Fruit fly (Drosophila melanogaster) whole organism, prepupa: ENCODE data around the gene hyx.

Experiments used
- CG10631 ChIP-seq: fragments of 200-800 bp; sonication (Bioruptor generic); optimal IDR thresholded peaks from 2 replicates; lab custom pipeline; 2016; ENCODE audit warnings: missing biosample characterization, missing genetic modification characterization
- CG10669 ChIP-seq: fragments of 200-800 bp; sonication (Bioruptor generic); optimal IDR thresholded peaks from 3 replicates; lab custom pipeline; 2018; ENCODE audit warnings: missing biosample characterization, mild to moderate bottlenecking, missing genetic modification characterization, moderate library complexity
- CG11294 ChIP-seq: fragments of 200-800 bp; sonication (Bioruptor generic); IDR thresholded peaks from 2 replicates; pipeline ENCODE4 v1.3.6; 2022; ENCODE audit warnings: missing biosample characterization, missing genetic modification characterization
- CG11762 ChIP-seq: fragments of 200-800 bp; sonication (Bioruptor generic); optimal IDR thresholded peaks from 3 replicates; lab custom pipeline; 2016; ENCODE audit warnings: missing biosample characterization, missing genetic modification characterization; ENCODE audit not compliant: insufficient read depth
- CG11902 ChIP-seq: fragments of 200-800 bp; sonication (Bioruptor generic); optimal IDR thresholded peaks from 3 replicates; lab custom pipeline; 2016; ENCODE audit warnings: missing biosample characterization, missing genetic modification characterization
- CG1621 ChIP-seq: fragments of 200-800 bp; sonication (Bioruptor generic); optimal IDR thresholded peaks from 3 replicates; lab custom pipeline; 2018; ENCODE audit warnings: missing biosample characterization, mild to moderate bottlenecking, missing genetic modification characterization
- CG16779 ChIP-seq: fragments of 200-800 bp; sonication (Bioruptor generic); optimal IDR thresholded peaks from 3 replicates; lab custom pipeline; 2017; ENCODE audit warnings: missing biosample characterization, mild to moderate bottlenecking, missing genetic modification characterization
- CG3032 ChIP-seq: fragments of 200-800 bp; optimal IDR thresholded peaks from 2 replicates; lab custom pipeline; 2019; ENCODE audit warnings: missing biosample characterization, mild to moderate bottlenecking, missing genetic modification characterization, moderate library complexity
- CG31627 ChIP-seq: fragments of 200-800 bp; sonication (Bioruptor generic); optimal IDR thresholded peaks from 3 replicates; lab custom pipeline; 2016; ENCODE audit warnings: missing biosample characterization, missing genetic modification characterization
- CG32006 ChIP-seq: fragments of 200-800 bp; sonication (Bioruptor generic); optimal IDR thresholded peaks from 3 replicates; lab custom pipeline; 2017; ENCODE audit warnings: missing biosample characterization, mild to moderate bottlenecking, missing genetic modification characterization
- CG4318 ChIP-seq: fragments of 200-800 bp; sonication (Bioruptor generic); optimal IDR thresholded peaks from 3 replicates; lab custom pipeline; 2017; ENCODE audit warnings: missing biosample characterization, mild to moderate bottlenecking, missing genetic modification characterization
- CG6163 ChIP-seq: fragments of 200-800 bp; sonication (Bioruptor generic); IDR thresholded peaks from 3 replicates; pipeline ENCODE4 v1.3.6; 2022; ENCODE audit warnings: missing biosample characterization, missing genetic modification characterization
- CG6276 ChIP-seq: fragments of 200-800 bp; sonication (Bioruptor generic); optimal IDR thresholded peaks from 2 replicates; lab custom pipeline; 2017; ENCODE audit warnings: missing biosample characterization, mild to moderate bottlenecking, missing genetic modification characterization
- CG6792 ChIP-seq: fragments of 200-800 bp; sonication (Bioruptor generic); optimal IDR thresholded peaks from 3 replicates; lab custom pipeline; 2016; ENCODE audit warnings: missing biosample characterization, missing genetic modification characterization
- CG6854 ChIP-seq: fragments of 200-800 bp; sonication (Bioruptor generic); optimal IDR thresholded peaks from 2 replicates; lab custom pipeline; 2017; ENCODE audit warnings: missing biosample characterization, mild to moderate bottlenecking, missing genetic modification characterization
- CG7368 ChIP-seq: fragments of 200-800 bp; sonication (Bioruptor generic); optimal IDR thresholded peaks from 3 replicates; lab custom pipeline; 2016; ENCODE audit warnings: missing biosample characterization, missing genetic modification characterization
- CG8119 ChIP-seq: fragments of 200-800 bp; sonication (Bioruptor generic); IDR thresholded peaks from 3 replicates; pipeline ENCODE4 v1.3.6; 2022; ENCODE audit warnings: missing biosample characterization, missing genetic modification characterization
- CG8319 ChIP-seq: fragments of 200-800 bp; sonication (Bioruptor generic); optimal IDR thresholded peaks from 3 replicates; lab custom pipeline; 2016; ENCODE audit warnings: missing biosample characterization, missing genetic modification characterization
- CG8632 ChIP-seq: fragments of 200-800 bp; sonication (Bioruptor generic); optimal IDR thresholded peaks from 3 replicates; lab custom pipeline; 2016; ENCODE audit warnings: missing biosample characterization, missing genetic modification characterization
- CG9139 ChIP-seq: fragments of 200-800 bp; sonication (Bioruptor generic); optimal IDR thresholded peaks from 3 replicates; lab custom pipeline; 2017; ENCODE audit warnings: missing biosample characterization, mild to moderate bottlenecking, missing genetic modification characterization
- Eip75B ChIP-seq: fragments of 200-800 bp; sonication (Bioruptor generic); optimal IDR thresholded peaks from 3 replicates; lab custom pipeline; 2016; ENCODE audit warnings: missing biosample characterization, missing genetic modification characterization
- Eip78C ChIP-seq: fragments of 200-800 bp; sonication (Bioruptor generic); peaks from one replicate; lab custom pipeline; 2016; ENCODE audit warnings: missing biosample characterization, missing genetic modification characterization
- Eip93F ChIP-seq: fragments of 200-800 bp; sonication (Bioruptor generic); optimal IDR thresholded peaks from 2 replicates; lab custom pipeline; 2016; ENCODE audit warnings: missing biosample characterization, mild to moderate bottlenecking, missing genetic modification characterization
- Hr38 ChIP-seq: sonication (Bioruptor generic); optimal IDR thresholded peaks from 2 replicates; lab custom pipeline; 2016; ENCODE audit warnings: missing biosample characterization, missing genetic modification characterization
- Hr39 ChIP-seq: fragments of 200-800 bp; sonication (Bioruptor generic); optimal IDR thresholded peaks from 2 replicates; lab custom pipeline; 2016; ENCODE audit warnings: missing biosample characterization, missing genetic modification characterization
- Hr4 ChIP-seq: fragments of 200-800 bp; sonication (Bioruptor generic); optimal IDR thresholded peaks from 3 replicates; lab custom pipeline; 2016; ENCODE audit warnings: missing biosample characterization, missing genetic modification characterization
- Lpt ChIP-seq: fragments of 200-800 bp; sonication (Bioruptor generic); optimal IDR thresholded peaks from 3 replicates; lab custom pipeline; 2016; ENCODE audit warnings: missing biosample characterization, missing genetic modification characterization
- Met ChIP-seq: fragments of 200-800 bp; sonication (Bioruptor generic); optimal IDR thresholded peaks from 3 replicates; lab custom pipeline; 2016; ENCODE audit warnings: missing biosample characterization, missing genetic modification characterization
- OdsH ChIP-seq: fragments of 200-800 bp; sonication (Bioruptor generic); optimal IDR thresholded peaks from 3 replicates; lab custom pipeline; 2016; ENCODE audit warnings: missing biosample characterization, missing genetic modification characterization
- Sox14 ChIP-seq: fragments of 200-800 bp; sonication (Bioruptor generic); optimal IDR thresholded peaks from 3 replicates; lab custom pipeline; 2016; ENCODE audit warnings: missing biosample characterization, missing genetic modification characterization
- Sox15 ChIP-seq: fragments of 200-800 bp; sonication (Bioruptor generic); optimal IDR thresholded peaks from 3 replicates; lab custom pipeline; 2016; ENCODE audit warnings: missing biosample characterization, missing genetic modification characterization
- achi ChIP-seq: fragments of 200-800 bp; sonication (Bioruptor generic); optimal IDR thresholded peaks from 3 replicates; lab custom pipeline; 2016; ENCODE audit warnings: missing biosample characterization, missing genetic modification characterization
- acj6 ChIP-seq: fragments of 200-800 bp; sonication (Bioruptor generic); optimal IDR thresholded peaks from 3 replicates; lab custom pipeline; 2016; ENCODE audit warnings: missing biosample characterization, missing genetic modification characterization
- dac ChIP-seq: fragments of 200-800 bp; sonication (Bioruptor generic); optimal IDR thresholded peaks from 2 replicates; lab custom pipeline; 2017; ENCODE audit warnings: missing biosample characterization, mild to moderate bottlenecking, missing genetic modification characterization
- dsx ChIP-seq: fragments of 200-800 bp; optimal IDR thresholded peaks from 3 replicates; lab custom pipeline; 2019; ENCODE audit warnings: missing biosample characterization, mild to moderate bottlenecking, missing genetic modification characterization, moderate library complexity; ENCODE audit not compliant: poor library complexity, severe bottlenecking
- esn ChIP-seq: fragments of 200-800 bp; sonication (Bioruptor generic); optimal IDR thresholded peaks from 2 replicates; lab custom pipeline; 2016; ENCODE audit warnings: missing biosample characterization, mild to moderate bottlenecking, missing genetic modification characterization, moderate library complexity
- fd59A ChIP-seq: fragments of 200-800 bp; sonication (Bioruptor generic); optimal IDR thresholded peaks from 2 replicates; lab custom pipeline; 2017; ENCODE audit warnings: missing biosample characterization, mild to moderate bottlenecking, missing genetic modification characterization, missing genetic modification reagents
- fd85E ChIP-seq: fragments of 200-800 bp; sonication (Bioruptor generic); optimal IDR thresholded peaks from 3 replicates; lab custom pipeline; 2016; ENCODE audit warnings: missing biosample characterization, missing genetic modification characterization
- fkh ChIP-seq: fragments of 200-800 bp; sonication (Bioruptor generic); optimal IDR thresholded peaks from 3 replicates; lab custom pipeline; 2017; ENCODE audit warnings: missing biosample characterization, mild to moderate bottlenecking, missing genetic modification characterization, moderate library complexity
- lz ChIP-seq: fragments of 200-800 bp; sonication (Bioruptor generic); optimal IDR thresholded peaks from 3 replicates; lab custom pipeline; 2016; ENCODE audit warnings: missing biosample characterization, missing genetic modification characterization
- net ChIP-seq: fragments of 200-800 bp; sonication (Bioruptor generic); optimal IDR thresholded peaks from 3 replicates; lab custom pipeline; 2016; ENCODE audit warnings: missing biosample characterization, missing genetic modification characterization
- pdm3 ChIP-seq: fragments of 200-800 bp; sonication (Bioruptor generic); optimal IDR thresholded peaks from 3 replicates; lab custom pipeline; 2016; ENCODE audit warnings: missing biosample characterization, missing genetic modification characterization
- salr ChIP-seq, 2 experiments: fragments of 200-800 bp; sonication (Bioruptor generic); optimal IDR thresholded peaks; 3 replicates each; lab custom pipeline; 2016 to 2018; ENCODE audit warnings: missing biosample characterization in 2 of 2, missing genetic modification characterization in 2 of 2, mild to moderate bottlenecking in 1 of 2
- spab ChIP-seq: fragments of 200-800 bp; sonication (Bioruptor generic); optimal IDR thresholded peaks from 2 replicates; lab custom pipeline; 2017; ENCODE audit warnings: missing biosample characterization, mild to moderate bottlenecking, missing genetic modification characterization, missing genetic modification reagents
- svp ChIP-seq: fragments of 200-800 bp; sonication (Bioruptor generic); peaks from one replicate; lab custom pipeline; 2016; ENCODE audit warnings: missing biosample characterization, missing genetic modification characterization
- topi ChIP-seq: fragments of 200-800 bp; sonication (Bioruptor generic); optimal IDR thresholded peaks from 3 replicates; lab custom pipeline; 2016; ENCODE audit warnings: missing biosample characterization, missing genetic modification characterization
- vri ChIP-seq: fragments of 200-800 bp; sonication (Bioruptor generic); optimal IDR thresholded peaks from 3 replicates; lab custom pipeline; 2016; ENCODE audit warnings: missing biosample characterization, mild to moderate bottlenecking, missing genetic modification characterization

Gene hyx

DNA sequence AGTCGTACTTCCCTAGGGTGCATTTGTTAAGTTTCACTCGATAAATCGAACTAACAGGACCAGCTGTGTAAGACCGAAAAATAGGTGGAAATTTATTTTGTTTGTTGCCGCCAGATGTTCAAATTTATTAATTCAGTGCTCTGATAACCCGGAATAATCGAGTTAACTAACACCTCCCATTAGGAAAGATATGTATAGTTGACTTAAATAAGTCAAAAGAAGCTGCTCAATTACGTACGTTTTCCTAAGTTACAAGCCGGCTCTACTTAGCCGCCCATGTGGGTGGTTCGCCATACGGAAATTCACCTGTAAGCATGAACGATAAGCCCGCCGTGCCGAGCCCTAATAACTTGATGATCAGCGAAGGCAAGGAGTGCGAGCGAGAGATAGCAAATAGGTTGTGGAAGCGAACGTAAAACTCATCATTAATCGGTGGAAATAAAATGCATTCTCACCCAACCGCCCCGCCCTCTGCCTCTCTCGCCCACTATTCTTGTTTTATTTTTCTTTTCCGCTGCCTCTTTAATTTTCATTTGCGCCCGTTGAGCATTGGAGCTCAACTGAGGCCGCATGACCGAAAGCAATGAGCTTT lies 15.4 kb downstream of the hyx start (continued):
- TF ChIP-seq Hr38 (GFP tag; lab: Kevin White, UChicago) (no peak), Sox15 (peak; percentile 71), CG1621 (no peak), CG4318 (peak; percentile 53), CG16779 (tag; lab: Kevin White, UChicago) (no peak), CG11294 (no peak), vri (no peak), Lpt (GFP tag; lab: Kevin White, UChicago) (no peak), spab (GFP tag; lab: Kevin White, UChicago) (peak; percentile 48), esn (GFP tag; lab: Kevin White, UChicago) (peak; percentile 59), CG10631 (GFP tag; lab: Kevin White, UChicago) (peak; percentile 48), CG6163 (GFP tag; lab: Robert Waterston, UW) (no peak), salr (GFP tag; optimal IDR thresholded peaks at IDR 0.05; lab: Kevin White, UChicago) (peak in 1 of 2 experiments; percentile 58), CG6276 (GFP tag; lab: Kevin White, UChicago) (peak; percentile 47), CG31627 (GFP tag; lab: Kevin White, UChicago) (peak; percentile 66)

dm6 chr3R:9054442-9055118 lies 16.0 kb downstream of the hyx start:
- TF ChIP-seq CG6163 (GFP tag; lab: Robert Waterston, UW) (no peak), esn (GFP tag; lab: Kevin White, UChicago) (no peak), pdm3 (GFP tag; lab: Kevin White, UChicago) (peak; percentile 41), fkh (GFP tag; lab: Kevin White, UChicago) (peak; percentile 98), CG16779 (tag; lab: Kevin White, UChicago) (no peak), CG32006 (GFP tag; lab: Kevin White, UChicago) (peak; percentile 75), svp (GFP tag; lab: Kevin White, UChicago) (no peak), OdsH (peak; percentile 65), fd85E (GFP tag; lab: Kevin White, UChicago) (no peak), CG7368 (GFP tag; lab: Kevin White, UChicago) (no peak), Eip75B (GFP tag; lab: Kevin White, UChicago) (no peak), dac (GFP tag; lab: Kevin White, UChicago) (peak; percentile 44), dsx (GFP tag; lab: Kevin White, UChicago) (peak; percentile 50), achi (GFP tag; lab: Kevin White, UChicago) (peak; percentile 60), Sox14 (no peak), spab (GFP tag; lab: Kevin White, UChicago) (peak; percentile 18), CG8632 (GFP tag; lab: Kevin White, UChicago) (peak; percentile 2), Eip78C (GFP tag; lab: Kevin White, UChicago) (peak; percentile 94), Met (GFP tag; lab: Kevin White, UChicago) (peak; percentile 29), CG1621 (no peak), Sox15 (no peak), CG6276 (GFP tag; lab: Kevin White, UChicago) (peak; percentile 47), fd59A (GFP tag; lab: Kevin White, UChicago) (no peak), Eip93F (GFP tag; lab: Kevin White, UChicago) (peak; percentile 35), CG6854 (no peak), CG11902 (no peak), CG10631 (GFP tag; lab: Kevin White, UChicago) (peak; percentile 57), CG3032 (tag; lab: Kevin White, UChicago) (peak; percentile 32), CG6792 (GFP tag; lab: Kevin White, UChicago) (no peak), lz (GFP tag; lab: Kevin White, UChicago) (no peak), topi (peak; percentile 18), Hr39 (GFP tag; lab: Kevin White, UChicago) (no peak), CG8119 (no peak), net (GFP tag; lab: Kevin White, UChicago) (peak; percentile 43), CG11762 (GFP tag; lab: Kevin White, UChicago) (peak; percentile 50), vri (peak; percentile 12), CG31627 (GFP tag; lab: Kevin White, UChicago) (no peak), Hr4 (GFP tag; lab: Kevin White, UChicago) (peak; percentile 48), CG8319 (GFP tag; lab: Kevin White, UChicago) (no peak), CG10669 (GFP tag; lab: Kevin White, UChicago) (peak; percentile 25), CG9139 (GFP tag; lab: Kevin White, UChicago) (no peak), acj6 (peak; percentile 57)
